Fruit fly (Drosophila melanogaster) whole organism, prepupa: ENCODE measurements around the gene tutl.
A peak's percentile ranks its signal among the peaks of the same experiment; 100 is the strongest.

ENCODE experiments used
- Blimp-1 ChIP-seq: fragments of 200-800 bp; sonication (Bioruptor generic); optimal IDR thresholded peaks from 3 replicates; lab custom pipeline; 2017; ENCODE audit warnings: missing biosample characterization, missing genetic modification characterization, mild to moderate bottlenecking, moderate library complexity, missing genetic modification reagents
- CG10631 ChIP-seq: fragments of 200-800 bp; sonication (Bioruptor generic); optimal IDR thresholded peaks from 2 replicates; lab custom pipeline; 2016; ENCODE audit warnings: missing biosample characterization, missing genetic modification characterization
- CG10669 ChIP-seq: fragments of 200-800 bp; sonication (Bioruptor generic); optimal IDR thresholded peaks from 3 replicates; lab custom pipeline; 2018; ENCODE audit warnings: missing biosample characterization, mild to moderate bottlenecking, missing genetic modification characterization, moderate library complexity
- CG11294 ChIP-seq: fragments of 200-800 bp; sonication (Bioruptor generic); IDR thresholded peaks from 2 replicates; pipeline ENCODE4 v1.3.6; 2022; ENCODE audit warnings: missing biosample characterization, missing genetic modification characterization
- CG11762 ChIP-seq: fragments of 200-800 bp; sonication (Bioruptor generic); optimal IDR thresholded peaks from 3 replicates; lab custom pipeline; 2016; ENCODE audit warnings: missing biosample characterization, missing genetic modification characterization; ENCODE audit not compliant: insufficient read depth
- CG11902 ChIP-seq: fragments of 200-800 bp; sonication (Bioruptor generic); optimal IDR thresholded peaks from 3 replicates; lab custom pipeline; 2016; ENCODE audit warnings: missing biosample characterization, missing genetic modification characterization
- CG15336 ChIP-seq: fragments of 200-800 bp; sonication (Bioruptor generic); IDR thresholded peaks from 2 replicates; pipeline ENCODE4 v1.3.6; 2022; ENCODE audit warnings: missing biosample characterization, missing genetic modification characterization
- CG1621 ChIP-seq: fragments of 200-800 bp; sonication (Bioruptor generic); optimal IDR thresholded peaks from 3 replicates; lab custom pipeline; 2018; ENCODE audit warnings: missing biosample characterization, mild to moderate bottlenecking, missing genetic modification characterization
- CG16779 ChIP-seq: fragments of 200-800 bp; sonication (Bioruptor generic); optimal IDR thresholded peaks from 3 replicates; lab custom pipeline; 2017; ENCODE audit warnings: missing biosample characterization, mild to moderate bottlenecking, missing genetic modification characterization
- CG3032 ChIP-seq: fragments of 200-800 bp; optimal IDR thresholded peaks from 2 replicates; lab custom pipeline; 2019; ENCODE audit warnings: missing biosample characterization, mild to moderate bottlenecking, missing genetic modification characterization, moderate library complexity
- CG31627 ChIP-seq: fragments of 200-800 bp; sonication (Bioruptor generic); optimal IDR thresholded peaks from 3 replicates; lab custom pipeline; 2016; ENCODE audit warnings: missing biosample characterization, missing genetic modification characterization
- CG3919 ChIP-seq: fragments of 200-800 bp; sonication (Bioruptor generic); optimal IDR thresholded peaks from 3 replicates; lab custom pipeline; 2016; ENCODE audit warnings: missing biosample characterization, missing genetic modification characterization
- CG4318 ChIP-seq: fragments of 200-800 bp; sonication (Bioruptor generic); optimal IDR thresholded peaks from 3 replicates; lab custom pipeline; 2017; ENCODE audit warnings: missing biosample characterization, mild to moderate bottlenecking, missing genetic modification characterization
- CG6163 ChIP-seq: fragments of 200-800 bp; sonication (Bioruptor generic); IDR thresholded peaks from 3 replicates; pipeline ENCODE4 v1.3.6; 2022; ENCODE audit warnings: missing biosample characterization, missing genetic modification characterization
- CG6854 ChIP-seq: fragments of 200-800 bp; sonication (Bioruptor generic); optimal IDR thresholded peaks from 2 replicates; lab custom pipeline; 2017; ENCODE audit warnings: missing biosample characterization, mild to moderate bottlenecking, missing genetic modification characterization
- CG7368 ChIP-seq: fragments of 200-800 bp; sonication (Bioruptor generic); optimal IDR thresholded peaks from 3 replicates; lab custom pipeline; 2016; ENCODE audit warnings: missing biosample characterization, missing genetic modification characterization
- CG8119 ChIP-seq: fragments of 200-800 bp; sonication (Bioruptor generic); IDR thresholded peaks from 3 replicates; pipeline ENCODE4 v1.3.6; 2022; ENCODE audit warnings: missing biosample characterization, missing genetic modification characterization
- CG8319 ChIP-seq: fragments of 200-800 bp; sonication (Bioruptor generic); optimal IDR thresholded peaks from 3 replicates; lab custom pipeline; 2016; ENCODE audit warnings: missing biosample characterization, missing genetic modification characterization
- CG9139 ChIP-seq: fragments of 200-800 bp; sonication (Bioruptor generic); optimal IDR thresholded peaks from 3 replicates; lab custom pipeline; 2017; ENCODE audit warnings: missing biosample characterization, mild to moderate bottlenecking, missing genetic modification characterization
- Eip75B ChIP-seq: fragments of 200-800 bp; sonication (Bioruptor generic); optimal IDR thresholded peaks from 3 replicates; lab custom pipeline; 2016; ENCODE audit warnings: missing biosample characterization, missing genetic modification characterization
- Eip78C ChIP-seq: fragments of 200-800 bp; sonication (Bioruptor generic); peaks from one replicate; lab custom pipeline; 2016; ENCODE audit warnings: missing biosample characterization, missing genetic modification characterization
- Eip93F ChIP-seq: fragments of 200-800 bp; sonication (Bioruptor generic); optimal IDR thresholded peaks from 2 replicates; lab custom pipeline; 2016; ENCODE audit warnings: missing biosample characterization, mild to moderate bottlenecking, missing genetic modification characterization
- Ets96B ChIP-seq: fragments of 200-800 bp; optimal IDR thresholded peaks from 2 replicates; lab custom pipeline; 2019; ENCODE audit warnings: missing biosample characterization, mild to moderate bottlenecking, missing genetic modification characterization, moderate library complexity
- Gug ChIP-seq: fragments of 200-800 bp; sonication (Bioruptor generic); IDR thresholded peaks from 2 replicates; pipeline ENCODE4 v1.3.6; 2022; ENCODE audit warnings: missing biosample characterization, missing genetic modification characterization
- Hr38 ChIP-seq: sonication (Bioruptor generic); optimal IDR thresholded peaks from 2 replicates; lab custom pipeline; 2016; ENCODE audit warnings: missing biosample characterization, missing genetic modification characterization
- Hr39 ChIP-seq: fragments of 200-800 bp; sonication (Bioruptor generic); optimal IDR thresholded peaks from 2 replicates; lab custom pipeline; 2016; ENCODE audit warnings: missing biosample characterization, missing genetic modification characterization
- Hr4 ChIP-seq: fragments of 200-800 bp; sonication (Bioruptor generic); optimal IDR thresholded peaks from 3 replicates; lab custom pipeline; 2016; ENCODE audit warnings: missing biosample characterization, missing genetic modification characterization
- Lpt ChIP-seq: fragments of 200-800 bp; sonication (Bioruptor generic); optimal IDR thresholded peaks from 3 replicates; lab custom pipeline; 2016; ENCODE audit warnings: missing biosample characterization, missing genetic modification characterization
- OdsH ChIP-seq: fragments of 200-800 bp; sonication (Bioruptor generic); optimal IDR thresholded peaks from 3 replicates; lab custom pipeline; 2016; ENCODE audit warnings: missing biosample characterization, missing genetic modification characterization
- Smox ChIP-seq: fragments of 200-800 bp; sonication (Bioruptor generic); optimal IDR thresholded peaks from 3 replicates; lab custom pipeline; 2016; ENCODE audit warnings: missing biosample characterization, missing genetic modification characterization
- Sox14 ChIP-seq: fragments of 200-800 bp; sonication (Bioruptor generic); optimal IDR thresholded peaks from 3 replicates; lab custom pipeline; 2016; ENCODE audit warnings: missing biosample characterization, missing genetic modification characterization
- Sox15 ChIP-seq: fragments of 200-800 bp; sonication (Bioruptor generic); optimal IDR thresholded peaks from 3 replicates; lab custom pipeline; 2016; ENCODE audit warnings: missing biosample characterization, missing genetic modification characterization
- achi ChIP-seq: fragments of 200-800 bp; sonication (Bioruptor generic); optimal IDR thresholded peaks from 3 replicates; lab custom pipeline; 2016; ENCODE audit warnings: missing biosample characterization, missing genetic modification characterization
- acj6 ChIP-seq: fragments of 200-800 bp; sonication (Bioruptor generic); optimal IDR thresholded peaks from 3 replicates; lab custom pipeline; 2016; ENCODE audit warnings: missing biosample characterization, missing genetic modification characterization
- dac ChIP-seq: fragments of 200-800 bp; sonication (Bioruptor generic); optimal IDR thresholded peaks from 2 replicates; lab custom pipeline; 2017; ENCODE audit warnings: missing biosample characterization, mild to moderate bottlenecking, missing genetic modification characterization
- eg ChIP-seq: fragments of 200-800 bp; sonication (Bioruptor generic); IDR thresholded peaks from 3 replicates; pipeline ENCODE4 v1.3.6; 2022; ENCODE audit warnings: missing biosample characterization, missing genetic modification characterization
- esn ChIP-seq: fragments of 200-800 bp; sonication (Bioruptor generic); optimal IDR thresholded peaks from 2 replicates; lab custom pipeline; 2016; ENCODE audit warnings: missing biosample characterization, mild to moderate bottlenecking, missing genetic modification characterization, moderate library complexity
- fd59A ChIP-seq: fragments of 200-800 bp; sonication (Bioruptor generic); optimal IDR thresholded peaks from 2 replicates; lab custom pipeline; 2017; ENCODE audit warnings: missing biosample characterization, mild to moderate bottlenecking, missing genetic modification characterization, missing genetic modification reagents
- fd85E ChIP-seq: fragments of 200-800 bp; sonication (Bioruptor generic); optimal IDR thresholded peaks from 3 replicates; lab custom pipeline; 2016; ENCODE audit warnings: missing biosample characterization, missing genetic modification characterization
- fkh ChIP-seq: fragments of 200-800 bp; sonication (Bioruptor generic); optimal IDR thresholded peaks from 3 replicates; lab custom pipeline; 2017; ENCODE audit warnings: missing biosample characterization, mild to moderate bottlenecking, missing genetic modification characterization, moderate library complexity
- lz ChIP-seq: fragments of 200-800 bp; sonication (Bioruptor generic); optimal IDR thresholded peaks from 3 replicates; lab custom pipeline; 2016; ENCODE audit warnings: missing biosample characterization, missing genetic modification characterization
- net ChIP-seq: fragments of 200-800 bp; sonication (Bioruptor generic); optimal IDR thresholded peaks from 3 replicates; lab custom pipeline; 2016; ENCODE audit warnings: missing biosample characterization, missing genetic modification characterization
- ss ChIP-seq, 2 experiments: fragments of 200-800 bp; sonication (Bioruptor generic); optimal IDR thresholded peaks; 2 replicates in 1 of 2; 3 replicates in 1 of 2; lab custom pipeline; 2017 to 2018; ENCODE audit warnings: mild to moderate bottlenecking in 2 of 2, missing biosample characterization in 2 of 2, missing genetic modification characterization in 2 of 2, moderate library complexity in 1 of 2
- svp ChIP-seq: fragments of 200-800 bp; sonication (Bioruptor generic); peaks from one replicate; lab custom pipeline; 2016; ENCODE audit warnings: missing biosample characterization, missing genetic modification characterization
- vri ChIP-seq: fragments of 200-800 bp; sonication (Bioruptor generic); optimal IDR thresholded peaks from 3 replicates; lab custom pipeline; 2016; ENCODE audit warnings: missing biosample characterization, mild to moderate bottlenecking, missing genetic modification characterization

Gene tutl

DNA sequence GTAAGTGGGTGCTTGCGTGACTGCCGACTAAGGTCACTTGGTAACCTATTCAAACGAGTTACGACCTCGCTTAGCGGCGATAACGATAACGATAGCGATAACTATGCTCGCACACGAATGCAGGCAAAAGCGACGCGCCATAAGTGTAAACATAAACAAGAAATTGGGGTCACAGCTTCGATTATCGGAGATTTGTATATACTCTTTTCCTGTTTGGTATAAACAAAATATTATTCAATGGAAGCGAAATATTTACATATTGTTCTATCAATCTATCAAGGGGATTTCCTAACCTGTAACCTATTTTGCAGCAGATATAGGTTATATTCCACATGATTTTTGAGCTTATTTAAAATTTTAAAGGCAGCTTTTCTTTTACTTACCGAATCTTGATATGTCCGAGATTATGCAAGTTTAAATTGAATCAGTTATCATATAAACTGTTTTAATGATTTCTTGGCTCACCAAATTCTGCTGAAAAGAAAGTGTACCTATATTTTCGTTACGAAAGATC lies 3.1 kb downstream of the tutl start (continued):
- TF ChIP-seq CG6163 (GFP tag; lab: Robert Waterston, UW): no peak
- no peak for TF ChIP-seq dac (GFP tag; lab: Kevin White, UChicago)
- TF ChIP-seq Hr4: no peak
- peak; percentile 63 for TF ChIP-seq fkh (GFP tag; lab: Kevin White, UChicago)
- TF ChIP-seq Hr38 (GFP tag; lab: Kevin White, UChicago): no peak
- no peak for TF ChIP-seq eg (GFP tag; lab: Robert Waterston, UW)
- TF ChIP-seq CG11294 (GFP tag; lab: Robert Waterston, UW): no peak
- TF ChIP-seq CG11902 (GFP tag; lab: Kevin White, UChicago): no peak
- no peak for TF ChIP-seq CG9139 (GFP tag; lab: Kevin White, UChicago)
- TF ChIP-seq Smox (GFP tag; lab: Kevin White, UChicago): peak; percentile 18

DNA sequence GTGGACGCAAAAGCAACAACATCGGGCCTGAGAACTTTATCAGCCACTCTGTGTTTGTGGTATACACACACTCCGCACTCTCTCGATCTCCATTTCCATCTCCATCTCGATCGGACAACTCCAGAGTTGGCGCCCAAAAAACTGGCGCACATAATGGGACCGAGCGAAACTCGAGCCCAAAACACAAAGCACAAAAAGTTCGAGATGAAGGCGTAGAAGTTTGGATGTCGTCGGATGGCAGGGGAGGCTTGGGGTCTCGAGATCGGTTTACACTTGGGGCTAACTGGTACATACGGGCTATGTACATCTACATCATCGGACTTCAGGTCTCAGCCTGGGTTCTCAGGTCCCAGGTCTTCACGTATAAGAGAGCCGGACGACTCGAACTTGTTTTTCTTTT lies 3.7 kb downstream of the tutl start:
- TF ChIP-seq CG9139 (GFP tag; lab: Kevin White, UChicago) (no peak), ss (GFP tag; optimal IDR thresholded peaks at IDR 0.05; lab: Kevin White, UChicago) (no peak), Blimp-1 (GFP tag; lab: Kevin White, UChicago) (no peak), CG10669 (GFP tag; lab: Kevin White, UChicago) (no peak), CG31627 (no peak), CG1621 (tag; lab: Kevin White, UChicago) (no peak), CG10631 (GFP tag; lab: Kevin White, UChicago) (no peak), CG6854 (no peak), Smox (GFP tag; lab: Kevin White, UChicago) (no peak), Eip75B (no peak)

DNA sequence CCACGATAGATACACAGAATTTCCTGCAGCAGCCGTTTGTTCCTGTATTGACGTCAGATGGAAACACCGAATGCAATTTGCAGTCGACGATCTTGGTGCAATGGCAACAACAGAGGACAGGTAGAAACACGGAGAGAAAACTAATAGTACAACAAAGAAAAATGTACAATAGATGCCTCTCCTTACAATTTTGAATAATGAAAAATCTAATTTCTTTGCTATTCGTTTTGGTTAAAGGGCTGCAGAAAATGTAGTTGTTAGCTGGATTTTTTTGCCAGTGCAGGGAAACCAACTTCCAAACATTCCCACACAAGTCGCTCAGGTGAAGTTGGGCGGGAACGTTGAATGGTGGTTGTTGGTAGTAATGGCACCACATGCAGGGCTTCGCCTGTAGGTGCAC lies 4.1 kb downstream of the tutl start:
- peak; percentile 86 for TF ChIP-seq fd59A
- peak; percentile 92 for TF ChIP-seq Ets96B (tag; lab: Kevin White, UChicago)
- TF ChIP-seq CG7368: peak; percentile 77
- TF ChIP-seq CG10669 (GFP tag; lab: Kevin White, UChicago): peak; percentile 88
- TF ChIP-seq CG15336 (GFP tag; lab: Robert Waterston, UW): peak; percentile 80
- TF ChIP-seq CG11294 (GFP tag; lab: Robert Waterston, UW): peak; percentile 67
- TF ChIP-seq net (GFP tag; lab: Kevin White, UChicago): peak; percentile 78
- TF ChIP-seq Eip78C (GFP tag; lab: Kevin White, UChicago): peak; percentile 96
- TF ChIP-seq acj6 (GFP tag; lab: Kevin White, UChicago): peak; percentile 90
- peak; percentile 73 for TF ChIP-seq CG9139 (GFP tag; lab: Kevin White, UChicago)
- peak; percentile 91 for TF ChIP-seq CG10631 (GFP tag; lab: Kevin White, UChicago)
- peak; percentile 92 for TF ChIP-seq CG31627
- TF ChIP-seq CG3919 (GFP tag; lab: Kevin White, UChicago): peak; percentile 94
- peak; percentile 96 for TF ChIP-seq svp (GFP tag; lab: Kevin White, UChicago)
- TF ChIP-seq Hr39: peak; percentile 92
- peak; percentile 77 to 83 for TF ChIP-seq ss (GFP tag; optimal IDR thresholded peaks at IDR 0.05; lab: Kevin White, UChicago)
- peak; percentile 87 for TF ChIP-seq eg (GFP tag; lab: Robert Waterston, UW)
- peak; percentile 74 for TF ChIP-seq CG8319 (GFP tag; lab: Kevin White, UChicago)
- peak; percentile 74 for TF ChIP-seq Hr4
- no peak for TF ChIP-seq Hr38 (GFP tag; lab: Kevin White, UChicago)
- no peak for TF ChIP-seq fkh (GFP tag; lab: Kevin White, UChicago)
- peak; percentile 94 for TF ChIP-seq Sox14
- TF ChIP-seq Gug (GFP tag; lab: Robert Waterston, UW): peak; percentile 75
- TF ChIP-seq CG16779: peak; percentile 63
- TF ChIP-seq Smox (GFP tag; lab: Kevin White, UChicago): peak; percentile 90
- peak; percentile 83 for TF ChIP-seq Lpt (GFP tag; lab: Kevin White, UChicago)
- TF ChIP-seq CG1621 (tag; lab: Kevin White, UChicago): peak; percentile 88
- peak; percentile 90 for TF ChIP-seq lz
- peak; percentile 79 for TF ChIP-seq CG4318 (GFP tag; lab: Kevin White, UChicago)
- peak; percentile 62 for TF ChIP-seq Blimp-1 (GFP tag; lab: Kevin White, UChicago)
- TF ChIP-seq CG3032 (tag; lab: Kevin White, UChicago): peak; percentile 90
- peak; percentile 94 for TF ChIP-seq esn (GFP tag; lab: Kevin White, UChicago)
- TF ChIP-seq CG8119 (GFP tag; lab: Robert Waterston, UW): peak; percentile 83
- peak; percentile 87 for TF ChIP-seq OdsH (GFP tag; lab: Kevin White, UChicago)
- TF ChIP-seq Eip75B: peak; percentile 87
- peak; percentile 89 for TF ChIP-seq achi
- peak; percentile 78 for TF ChIP-seq vri (GFP tag; lab: Kevin White, UChicago)
- TF ChIP-seq Eip93F (GFP tag; lab: Kevin White, UChicago): peak; percentile 47
- peak; percentile 74 for TF ChIP-seq CG11762 (GFP tag; lab: Kevin White, UChicago)
- peak; percentile 9 for TF ChIP-seq fd85E (GFP tag; lab: Kevin White, UChicago)
- TF ChIP-seq Sox15: peak; percentile 54
